Fruit fly (Drosophila melanogaster): ENCODE data around the gene Vha55.
A peak's percentile ranks its signal among the peaks of the same experiment; 100 is the strongest.

Vha55 gene

DNA sequence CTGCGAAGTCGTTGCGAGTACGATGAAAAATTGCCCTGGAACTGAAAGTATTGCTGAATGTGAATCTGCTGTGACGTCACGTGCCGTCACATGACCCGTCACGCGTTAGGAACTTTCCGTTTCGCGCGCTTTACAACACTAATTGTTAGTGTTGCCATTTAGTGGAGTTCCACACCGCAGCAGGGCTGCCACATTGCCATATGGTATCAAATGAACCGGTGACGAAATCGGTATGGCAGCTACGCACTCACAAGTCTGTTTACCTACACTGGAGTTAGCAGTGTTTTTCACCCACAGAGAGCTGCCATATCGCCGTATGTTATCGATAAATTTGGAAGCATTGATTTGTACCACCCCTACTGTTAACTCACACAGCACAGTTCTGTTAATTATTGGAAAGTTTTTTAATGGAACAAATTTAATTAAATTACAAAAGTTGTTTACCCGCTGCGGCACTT is at the start of gene Vha55, which contains the start of gene Snx3:
Vha55 (minus strand) TSS at position 139 of the 458 bp plus-strand sequence.
Snx3 (plus strand) TSS at position 341 of the 458 bp plus-strand sequence.
- TF ChIP-seq CTCF (optimal IDR thresholded peaks at IDR 0.05) (peak; percentile 79 to 90), CG8478 (optimal IDR thresholded peaks at IDR 0.05) (no peak)

- TF ChIP-seq CG8478 (optimal IDR thresholded peaks at IDR 0.05) (no peak), CTCF (optimal IDR thresholded peaks at IDR 0.05) (no peak)
Measured at dm6 chr3R:12676160-12676559, 48.5 kb upstream of the Vha55 start, which contains the start of gene CG43630. CG43630 (minus strand) TSS chr3R:12676260.

dm6 chr3R:12674041-12674623 is 46.5 kb upstream of the Vha55 start, which contains the start of gene Gnmt:
Gnmt (plus strand) TSS chr3R:12674608.
- TF ChIP-seq CG8478 (optimal IDR thresholded peaks at IDR 0.05) (no peak), CTCF (optimal IDR thresholded peaks at IDR 0.05) (no peak)

- no peak for TF ChIP-seq CG8478 (optimal IDR thresholded peaks at IDR 0.05)
- TF ChIP-seq CTCF (optimal IDR thresholded peaks at IDR 0.05), result no peak
Measured at dm6 chr3R:12666206-12666834, 38.7 kb upstream of the Vha55 start.

DNA sequence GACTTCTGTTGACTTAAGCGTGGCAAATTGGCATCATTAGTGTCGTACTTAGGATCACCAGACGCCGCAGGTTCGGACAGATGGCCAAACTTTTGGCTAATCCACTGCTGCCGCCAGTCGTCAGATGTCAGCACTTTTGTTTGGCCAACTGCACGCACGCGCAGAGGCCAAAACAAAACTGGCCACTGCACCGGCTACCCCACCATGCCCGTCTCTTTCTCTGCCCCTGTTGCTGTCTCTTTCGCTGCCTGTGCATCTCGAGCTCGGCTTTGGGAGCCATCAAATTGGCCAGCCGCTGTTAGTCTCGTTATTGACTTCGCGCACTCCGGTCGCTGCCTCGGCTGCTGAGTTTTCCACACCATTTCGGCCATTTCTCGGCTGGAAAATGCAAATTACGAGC is 34.9 kb upstream of the Vha55 start, which contains the start of gene CG14395:
CG14395 (plus strand) TSS at position 301 of the 400 bp plus-strand sequence.
- TF ChIP-seq CG8478 (optimal IDR thresholded peaks at IDR 0.05) (no peak), CTCF (optimal IDR thresholded peaks at IDR 0.05) (no peak)

DNA sequence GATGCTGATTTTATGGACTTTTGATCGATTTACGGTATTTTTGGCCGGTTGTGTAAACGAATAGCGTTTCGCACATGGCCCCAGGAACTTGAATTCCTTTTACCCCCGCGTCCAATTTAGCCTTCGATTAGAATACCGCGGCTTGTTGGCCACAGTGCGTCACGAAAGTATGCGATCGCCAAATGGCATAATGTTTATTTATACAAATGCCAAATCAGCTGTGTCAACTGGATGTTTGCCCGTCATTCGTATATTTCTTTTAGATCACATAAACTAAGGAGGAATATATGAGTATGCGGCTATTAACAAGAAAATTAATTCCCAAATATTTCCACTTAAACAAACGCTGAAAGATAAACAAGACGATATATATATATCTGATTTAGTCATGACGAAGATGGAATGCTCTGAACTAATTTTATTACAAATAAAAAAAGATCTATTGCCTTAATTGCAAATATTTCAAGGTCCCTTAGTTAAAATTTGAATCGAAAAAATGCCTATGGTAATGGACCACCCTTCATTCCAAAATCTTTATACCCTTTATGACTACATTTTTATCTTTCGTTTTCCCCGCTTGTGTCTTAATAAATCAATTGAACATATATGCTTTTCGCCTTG is 29.4 kb upstream of the Vha55 start:
- TF ChIP-seq CTCF (optimal IDR thresholded peaks at IDR 0.05), result no peak
- TF ChIP-seq CG8478 (optimal IDR thresholded peaks at IDR 0.05), result no peak

DNA sequence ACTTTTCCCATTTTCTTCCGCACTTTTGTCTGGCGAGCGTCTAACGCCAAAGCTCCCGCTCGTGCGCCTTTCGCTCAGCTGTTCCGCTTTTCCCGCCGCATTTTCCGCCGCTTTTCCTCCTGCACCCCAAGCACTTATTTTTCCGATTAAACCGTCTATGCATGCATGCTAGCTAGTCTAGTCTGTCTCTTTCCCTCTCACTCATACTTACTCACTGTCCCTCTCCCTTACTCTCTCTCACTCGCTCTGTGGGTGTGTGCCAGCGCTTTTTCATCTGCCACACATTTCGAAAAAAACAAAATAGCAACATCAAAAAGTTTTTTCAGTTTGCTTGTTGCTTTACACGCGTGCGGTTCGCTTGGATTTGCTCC is 26.6 kb upstream of the Vha55 start, which contains the start of gene CG6225:
CG6225 (plus strand) TSS at position 325 of the 371 bp plus-strand sequence.
- TF ChIP-seq CTCF (optimal IDR thresholded peaks at IDR 0.05) (no peak), CG8478 (optimal IDR thresholded peaks at IDR 0.05) (no peak)

DNA sequence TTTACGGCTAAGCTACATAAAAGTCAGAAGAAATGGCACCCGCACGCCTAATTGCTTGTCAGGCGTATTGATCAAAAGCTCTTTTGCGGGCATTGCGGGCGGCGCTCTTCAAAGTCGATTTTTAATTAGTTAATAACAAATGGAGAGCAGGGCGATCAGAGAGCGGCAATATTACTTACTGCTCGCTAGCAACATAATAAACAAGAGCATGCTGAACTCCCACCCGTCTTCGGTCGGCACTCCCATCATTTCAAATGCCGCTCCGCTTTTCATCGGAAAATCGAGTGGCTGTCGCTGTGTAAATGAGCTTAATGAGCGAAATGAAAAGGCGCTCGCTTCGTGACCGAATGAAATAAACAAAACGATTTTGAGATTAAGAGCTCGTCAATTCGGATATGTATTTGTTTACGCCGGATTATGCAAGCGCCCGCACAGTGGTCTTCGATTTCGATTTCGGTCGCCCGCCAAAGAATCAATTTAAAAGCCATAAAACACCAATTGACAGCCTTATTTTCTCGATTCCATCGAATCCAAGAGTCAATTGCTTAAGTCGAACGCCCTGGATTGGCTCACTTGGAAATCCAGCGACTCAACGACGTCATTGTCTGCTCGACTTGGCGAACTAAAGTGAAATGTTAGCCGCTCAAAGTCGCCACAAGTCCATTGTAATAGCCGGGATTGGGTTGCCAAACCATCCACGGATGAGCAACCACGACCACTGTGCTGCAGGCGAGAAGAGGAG is 26.1 kb upstream of the Vha55 start:
- no peak for TF ChIP-seq CTCF (optimal IDR thresholded peaks at IDR 0.05)
- no peak for TF ChIP-seq CG8478 (optimal IDR thresholded peaks at IDR 0.05)

- TF ChIP-seq CG8478 (optimal IDR thresholded peaks at IDR 0.05) (no peak), CTCF (optimal IDR thresholded peaks at IDR 0.05) (no peak)
Measured at dm6 chr3R:12652736-12653135, 25.1 kb upstream of the Vha55 start.

DNA sequence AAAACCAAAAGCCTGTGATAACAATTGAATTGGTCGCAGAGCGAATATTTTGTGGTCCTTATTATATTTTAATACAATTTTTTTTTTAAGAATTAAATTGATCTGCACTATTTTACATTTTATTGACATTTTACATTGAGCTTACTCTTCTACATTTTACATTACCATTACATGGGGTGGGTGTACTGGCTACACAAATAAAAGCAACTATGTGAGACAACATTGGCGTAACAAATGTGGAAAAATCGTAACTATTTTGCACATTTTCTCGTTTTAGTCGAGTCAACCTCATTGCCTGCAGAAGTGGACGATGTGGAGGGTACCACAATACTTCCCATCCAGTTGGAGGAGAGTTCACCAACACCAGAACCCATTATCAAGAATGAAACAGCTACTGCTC is 22.9 kb upstream of the Vha55 start:
- TF ChIP-seq CG8478 (optimal IDR thresholded peaks at IDR 0.05) (no peak), CTCF (optimal IDR thresholded peaks at IDR 0.05) (peak; percentile 67 to 77)

DNA sequence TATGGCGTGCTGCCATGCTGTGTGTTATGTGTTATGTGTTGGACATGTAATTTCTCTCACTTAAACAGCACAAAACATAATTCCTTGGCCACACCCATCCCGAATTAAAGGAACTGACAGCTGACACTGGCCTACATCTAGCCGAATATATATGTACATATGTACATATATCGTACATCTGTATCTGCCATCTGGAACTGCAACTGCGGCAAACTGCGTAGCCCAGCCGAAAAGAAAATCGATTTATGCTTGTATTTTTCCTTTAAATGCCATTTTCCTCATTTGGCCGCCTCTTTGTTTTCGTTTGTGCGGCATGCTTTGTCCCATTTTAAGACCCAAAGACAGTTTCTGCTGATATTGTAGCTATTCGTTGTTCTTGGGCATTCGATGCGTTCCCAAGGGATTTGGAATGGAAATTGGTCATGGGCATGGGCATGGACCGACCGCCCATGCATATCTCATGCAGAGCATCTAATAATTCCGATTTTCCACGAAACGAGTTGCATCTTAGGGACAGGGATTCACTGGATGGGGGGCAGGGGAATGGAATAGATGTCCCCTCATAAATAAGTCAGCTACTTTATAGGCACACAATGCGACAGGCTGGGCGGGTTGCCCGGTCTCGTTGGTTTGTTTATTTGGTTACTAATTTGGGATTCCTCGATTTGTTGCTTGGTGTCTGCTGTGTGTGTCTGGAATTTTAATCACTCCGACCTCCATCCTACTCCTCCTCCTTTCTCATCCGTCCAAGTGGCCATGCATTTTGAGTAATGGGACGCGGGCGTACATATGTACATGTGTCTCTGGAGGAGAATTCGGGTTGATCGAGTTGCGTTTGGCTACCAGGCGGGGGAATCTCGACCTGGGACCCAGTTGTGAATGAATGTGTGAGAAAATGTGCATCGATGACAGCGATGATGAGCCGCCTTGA is 21.7 kb upstream of the Vha55 start:
- TF ChIP-seq CG8478 (optimal IDR thresholded peaks at IDR 0.05), result no peak

DNA sequence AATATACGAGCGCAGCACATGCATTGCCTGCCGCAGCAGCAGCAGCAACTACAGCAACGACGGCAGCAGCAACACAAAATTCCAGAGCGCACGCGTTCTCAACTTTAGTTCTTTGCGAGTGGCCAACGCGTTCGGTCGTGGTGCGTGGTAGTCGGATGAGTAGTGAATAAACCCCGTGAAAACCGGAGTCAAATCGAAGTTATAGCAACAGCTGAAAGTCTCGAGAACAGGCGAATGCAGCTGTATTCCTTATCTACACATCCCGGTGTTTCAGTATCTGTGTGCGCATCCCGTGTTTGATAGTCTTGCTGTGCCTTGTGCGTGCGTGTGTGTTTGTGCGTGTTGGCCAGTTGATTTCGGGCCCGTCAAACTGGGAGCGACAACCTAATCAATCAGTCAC is 20.3 kb upstream of the Vha55 start, which contains the start of gene Dtg:
Dtg (plus strand) TSS at position 105 of the 400 bp plus-strand sequence.
- TF ChIP-seq CG8478 (optimal IDR thresholded peaks at IDR 0.05) (no peak), CTCF (optimal IDR thresholded peaks at IDR 0.05) (no peak)

DNA sequence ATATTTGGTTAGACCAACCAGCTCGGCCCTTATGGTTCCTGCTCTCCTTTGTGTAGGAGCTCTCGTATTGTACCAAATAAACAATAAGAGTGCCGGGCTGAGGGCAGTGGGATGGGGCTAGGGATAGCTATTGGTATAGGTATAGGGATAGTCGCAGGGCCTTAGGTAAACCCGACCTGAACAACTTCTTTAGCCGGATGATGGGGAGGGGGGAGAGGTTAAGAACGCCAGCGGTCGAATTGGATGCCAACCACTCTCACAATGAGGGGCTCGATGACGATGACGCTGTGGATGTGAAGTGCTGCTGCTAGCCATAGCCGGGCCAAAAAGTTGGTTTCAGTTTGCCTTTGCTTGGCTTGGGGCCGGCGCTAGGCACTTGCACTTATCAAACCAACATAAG is 19.7 kb upstream of the Vha55 start:
- no peak for TF ChIP-seq CTCF (optimal IDR thresholded peaks at IDR 0.05)
- TF ChIP-seq CG8478 (optimal IDR thresholded peaks at IDR 0.05), result no peak

- no peak for TF ChIP-seq CG8478 (optimal IDR thresholded peaks at IDR 0.05)
- no peak for TF ChIP-seq CTCF (optimal IDR thresholded peaks at IDR 0.05)
Measured at dm6 chr3R:12646926-12647325, 19.3 kb upstream of the Vha55 start.

Measured in S2 (cell line).